Fruit fly (Drosophila melanogaster) whole organism, embryonic: ENCODE results near the gene CG42237.
A peak's percentile ranks its signal among the peaks of the same experiment; 100 is the strongest.

Experiments
- C15 ChIP-seq: fragments of 200-800 bp; sonication (Bioruptor generic); IDR thresholded peaks from 3 replicates; pipeline ENCODE4 v1.3.6; 2022; ENCODE audit warnings: missing biosample characterization, missing genetic modification characterization
- CG10321 ChIP-seq: fragments of 200-800 bp; sonication (Bioruptor generic); IDR thresholded peaks from 2 replicates; pipeline ENCODE4 v1.3.6; 2022; ENCODE audit warnings: missing biosample characterization, missing genetic modification characterization
- CG12391 ChIP-seq: fragments of 200-800 bp; sonication (Bioruptor generic); optimal IDR thresholded peaks from 3 replicates; lab custom pipeline; 2018; ENCODE audit warnings: missing biosample characterization, mild to moderate bottlenecking, missing genetic modification characterization, moderate library complexity
- CG13123 ChIP-seq: fragments of 200-800 bp; sonication (Bioruptor generic); optimal IDR thresholded peaks from 2 replicates; lab custom pipeline; 2016; ENCODE audit warnings: missing biosample characterization, missing genetic modification characterization
- CG13894 ChIP-seq: fragments of 200-800 bp; sonication (Bioruptor generic); optimal IDR thresholded peaks from 3 replicates; lab custom pipeline; 2018; ENCODE audit warnings: missing biosample characterization, mild to moderate bottlenecking, missing genetic modification characterization, moderate library complexity
- CG14014 ChIP-seq: fragments of 200-800 bp; sonication (Bioruptor generic); IDR thresholded peaks from 2 replicates; pipeline ENCODE4 v1.3.6; 2022; ENCODE audit warnings: missing biosample characterization, missing genetic modification characterization
- CG14667 ChIP-seq: fragments of 200-800 bp; sonication (Bioruptor generic); IDR thresholded peaks from 2 replicates; pipeline ENCODE4 v1.3.6; 2022; ENCODE audit warnings: missing biosample characterization, missing genetic modification characterization
- CG15479 ChIP-seq: fragments of 200-800 bp; sonication (Bioruptor generic); optimal IDR thresholded peaks from 3 replicates; lab custom pipeline; 2019; ENCODE audit warnings: missing biosample characterization, mild to moderate bottlenecking, missing genetic modification characterization, moderate library complexity
- CG16863 ChIP-seq: fragments of 200-800 bp; sonication (Bioruptor generic); optimal IDR thresholded peaks from 3 replicates; lab custom pipeline; 2016; ENCODE audit warnings: missing biosample characterization, missing genetic modification characterization
- CG17328 ChIP-seq: fragments of 200-800 bp; sonication (Bioruptor generic); IDR thresholded peaks from 2 replicates; pipeline ENCODE4 v1.3.6; 2022; ENCODE audit warnings: missing biosample characterization, missing genetic modification characterization
- CG18262 ChIP-seq: fragments of 200-800 bp; optimal IDR thresholded peaks from 3 replicates; lab custom pipeline; 2019; ENCODE audit warnings: missing biosample characterization, mild to moderate bottlenecking, missing genetic modification characterization, moderate library complexity
- CG2889 ChIP-seq: fragments of 200-800 bp; sonication (Bioruptor generic); IDR thresholded peaks from 3 replicates; pipeline ENCODE4 v1.3.6; 2022; ENCODE audit warnings: missing biosample characterization, missing genetic modification characterization
- CG3065 ChIP-seq: fragments of 200-800 bp; sonication (Bioruptor generic); optimal IDR thresholded peaks from 2 replicates; lab custom pipeline; 2016; ENCODE audit warnings: missing biosample characterization, missing genetic modification characterization
- CG32767 ChIP-seq: fragments of 200-800 bp; sonication (Bioruptor generic); IDR thresholded peaks from 2 replicates; pipeline ENCODE4 v1.3.6; 2022; ENCODE audit warnings: missing biosample characterization, missing genetic modification characterization
- CG6791 ChIP-seq: fragments of 200-800 bp; sonication (Bioruptor generic); IDR thresholded peaks from 3 replicates; pipeline ENCODE4 v1.3.6; 2022; ENCODE audit warnings: missing biosample characterization, missing genetic modification characterization; ENCODE audit not compliant: partially characterized antibody
- CG7786 ChIP-seq: fragments of 200-800 bp; sonication (Bioruptor generic); optimal IDR thresholded peaks from 2 replicates; lab custom pipeline; 2016; ENCODE audit warnings: missing biosample characterization, missing genetic modification characterization
- CG7987 ChIP-seq: fragments of 200-800 bp; sonication (Bioruptor generic); optimal IDR thresholded peaks from 2 replicates; lab custom pipeline; 2018; ENCODE audit warnings: missing biosample characterization, mild to moderate bottlenecking, missing genetic modification characterization, moderate library complexity
- CG8089 ChIP-seq: fragments of 200-800 bp; sonication (Bioruptor generic); optimal IDR thresholded peaks from 3 replicates; lab custom pipeline; 2016; ENCODE audit warnings: missing biosample characterization, missing genetic modification characterization
- CG8290 ChIP-seq, 3 experiments: fragments of 200-800 bp; sonication (Bioruptor generic); optimal IDR thresholded peaks; 2 replicates each; lab custom pipeline; 2016 to 2019; ENCODE audit warnings: missing biosample characterization in 3 of 3, missing genetic modification characterization in 3 of 3, mild to moderate bottlenecking in 2 of 3, moderate library complexity in 1 of 3
- CG9876 ChIP-seq: fragments of 200-800 bp; sonication (Bioruptor generic); optimal IDR thresholded peaks from 2 replicates; lab custom pipeline; 2016; ENCODE audit warnings: missing biosample characterization, missing genetic modification characterization
- Doc2 ChIP-seq: fragments of 200-800 bp; sonication (Bioruptor generic); IDR thresholded peaks from 2 replicates; pipeline ENCODE4 v1.3.6; 2022; ENCODE audit warnings: missing biosample characterization, missing genetic modification characterization
- Dref ChIP-seq: fragments of 200-800 bp; sonication (Bioruptor generic); IDR thresholded peaks from 2 replicates; pipeline ENCODE4 v1.3.6; 2022; ENCODE audit warnings: missing biosample characterization, missing genetic modification characterization
- Elba2 ChIP-seq: fragments of 200-800 bp; sonication (Bioruptor generic); optimal IDR thresholded peaks from 3 replicates; lab custom pipeline; 2016; ENCODE audit warnings: missing biosample characterization, missing genetic modification characterization
- Gsc ChIP-seq: fragments of 200-800 bp; sonication (Bioruptor generic); IDR thresholded peaks from 2 replicates; pipeline ENCODE4 v1.3.6; 2022; ENCODE audit warnings: missing biosample characterization, missing genetic modification characterization
- HHEX ChIP-seq: fragments of 200-800 bp; sonication (Bioruptor generic); optimal IDR thresholded peaks from 3 replicates; lab custom pipeline; 2017; ENCODE audit warnings: missing biosample characterization, mild to moderate bottlenecking, missing genetic modification characterization, missing genetic modification reagents
- HmgZ ChIP-seq: fragments of 200-800 bp; sonication (Bioruptor generic); optimal IDR thresholded peaks from 2 replicates; lab custom pipeline; 2018; ENCODE audit warnings: missing biosample characterization, mild to moderate bottlenecking, missing genetic modification characterization
- Neu2 ChIP-seq: fragments of 200-800 bp; sonication (Bioruptor generic); optimal IDR thresholded peaks from 3 replicates; lab custom pipeline; 2016; ENCODE audit warnings: missing biosample characterization, missing genetic modification characterization, borderline replicate concordance
- Nf-YB ChIP-seq: fragments of 200-800 bp; sonication (Bioruptor generic); optimal IDR thresholded peaks from 3 replicates; lab custom pipeline; 2019; ENCODE audit warnings: missing biosample characterization, mild to moderate bottlenecking, missing genetic modification characterization, moderate library complexity
- Ptx1 ChIP-seq: fragments of 200-800 bp; sonication (Bioruptor generic); IDR thresholded peaks from 2 replicates; pipeline ENCODE4 v1.3.6; 2022; ENCODE audit warnings: missing biosample characterization, missing genetic modification characterization
- Sry-δ ChIP-seq: fragments of 200-800 bp; sonication (Bioruptor generic); optimal IDR thresholded peaks from 2 replicates; lab custom pipeline; 2016; ENCODE audit warnings: missing biosample characterization, missing genetic modification characterization
- TFAM ChIP-seq: fragments of 200-800 bp; sonication (Bioruptor generic); optimal IDR thresholded peaks from 2 replicates; lab custom pipeline; 2017; ENCODE audit warnings: missing biosample characterization, missing genetic modification characterization, inconsistent platforms
- Tbp ChIP-seq: fragments of >200 bp; optimal IDR thresholded peaks from 2 replicates; lab custom pipeline; 2018; ENCODE audit warnings: missing biosample characterization, missing genetic modification characterization
- ab ChIP-seq: fragments of 200-800 bp; sonication (Bioruptor generic); optimal IDR thresholded peaks from 2 replicates; lab custom pipeline; 2016; ENCODE audit warnings: missing biosample characterization, missing genetic modification characterization
- bowl ChIP-seq: fragments of 200-800 bp; sonication (Bioruptor generic); IDR thresholded peaks from 2 replicates; pipeline ENCODE4 v1.3.6; 2022; ENCODE audit warnings: missing biosample characterization, missing genetic modification characterization
- ci ChIP-seq: fragments of 200-800 bp; sonication (Bioruptor generic); IDR thresholded peaks from 3 replicates; pipeline ENCODE4 v1.3.6; 2022; ENCODE audit warnings: missing biosample characterization, missing genetic modification characterization
- croc ChIP-seq: fragments of 200-800 bp; sonication (Bioruptor generic); conservative IDR thresholded peaks from 3 replicates; pipeline ENCODE4 v1.3.6; 2022; ENCODE audit warnings: missing biosample characterization, missing genetic modification characterization
- disco-r ChIP-seq: fragments of 200-800 bp; sonication (Bioruptor generic); optimal IDR thresholded peaks from 2 replicates; lab custom pipeline; 2016; ENCODE audit warnings: missing biosample characterization, missing genetic modification characterization
- dpn ChIP-seq, 2 experiments: fragments of 200-800 bp; sonication (Bioruptor generic); optimal IDR thresholded peaks; 3 replicates each; lab custom pipeline; 2016; ENCODE audit warnings: missing biosample characterization in 2 of 2, missing genetic modification characterization in 2 of 2
- gce ChIP-seq: fragments of 200-800 bp; sonication (Bioruptor generic); IDR thresholded peaks from 3 replicates; pipeline ENCODE4 v1.3.6; 2022; ENCODE audit warnings: missing biosample characterization, missing genetic modification characterization
- grau ChIP-seq: fragments of 200-800 bp; optimal IDR thresholded peaks from 3 replicates; lab custom pipeline; 2019; ENCODE audit warnings: missing biosample characterization, mild to moderate bottlenecking, missing genetic modification characterization, moderate library complexity
- grn ChIP-seq: fragments of 200-800 bp; sonication (Bioruptor generic); optimal IDR thresholded peaks from 3 replicates; lab custom pipeline; 2017; ENCODE audit warnings: missing biosample characterization, missing genetic modification characterization
- ham ChIP-seq: fragments of 200-800 bp; sonication (Bioruptor generic); IDR thresholded peaks from 2 replicates; pipeline ENCODE4 v1.3.6; 2022; ENCODE audit warnings: missing biosample characterization, missing genetic modification characterization
- hbn ChIP-seq: fragments of 200-800 bp; sonication (Bioruptor generic); IDR thresholded peaks from 2 replicates; pipeline ENCODE4 v1.3.6; 2022; ENCODE audit warnings: missing biosample characterization, missing genetic modification characterization; ENCODE audit not compliant: partially characterized antibody
- her ChIP-seq: fragments of 200-800 bp; sonication (Bioruptor generic); optimal IDR thresholded peaks from 2 replicates; lab custom pipeline; 2016; ENCODE audit warnings: missing biosample characterization, missing genetic modification characterization
- kni ChIP-seq: fragments of 200-800 bp; sonication (Bioruptor generic); optimal IDR thresholded peaks from 3 replicates; lab custom pipeline; 2017; ENCODE audit warnings: mild to moderate bottlenecking, missing biosample characterization, missing genetic modification reagents, missing genetic modification characterization
- pan ChIP-seq, 4 experiments: fragments of >200 bp in 3 of 4; fragments of 200-800 bp in 1 of 4; sonication (Bioruptor generic) in 1 of 4; optimal IDR thresholded peaks in 3 of 4; IDR thresholded peaks in 1 of 4; 2 replicates each; pipeline versions ENCODE4 v1.3.6 to Lab custom; 2017 to 2022; ENCODE audit warnings: missing biosample characterization in 2 of 4, missing genetic modification characterization in 2 of 4, mixed read lengths in 1 of 4
- phol ChIP-seq: fragments of 200-800 bp; sonication (Bioruptor generic); optimal IDR thresholded peaks from 3 replicates; lab custom pipeline; 2018; ENCODE audit warnings: missing biosample characterization, mild to moderate bottlenecking, missing genetic modification characterization, moderate library complexity
- schlank ChIP-seq: fragments of 200-800 bp; sonication (Bioruptor generic); optimal IDR thresholded peaks from 2 replicates; lab custom pipeline; 2018; ENCODE audit warnings: missing biosample characterization, mild to moderate bottlenecking, missing genetic modification characterization
- sima ChIP-seq: fragments of 200-800 bp; sonication (Bioruptor generic); optimal IDR thresholded peaks from 2 replicates; lab custom pipeline; 2016; ENCODE audit warnings: missing biosample characterization, missing genetic modification characterization
- so ChIP-seq: fragments of 200-800 bp; sonication (Bioruptor generic); IDR thresholded peaks from 3 replicates; pipeline ENCODE4 v1.3.6; 2022; ENCODE audit warnings: missing biosample characterization, missing genetic modification characterization

Gene CG42237

DNA sequence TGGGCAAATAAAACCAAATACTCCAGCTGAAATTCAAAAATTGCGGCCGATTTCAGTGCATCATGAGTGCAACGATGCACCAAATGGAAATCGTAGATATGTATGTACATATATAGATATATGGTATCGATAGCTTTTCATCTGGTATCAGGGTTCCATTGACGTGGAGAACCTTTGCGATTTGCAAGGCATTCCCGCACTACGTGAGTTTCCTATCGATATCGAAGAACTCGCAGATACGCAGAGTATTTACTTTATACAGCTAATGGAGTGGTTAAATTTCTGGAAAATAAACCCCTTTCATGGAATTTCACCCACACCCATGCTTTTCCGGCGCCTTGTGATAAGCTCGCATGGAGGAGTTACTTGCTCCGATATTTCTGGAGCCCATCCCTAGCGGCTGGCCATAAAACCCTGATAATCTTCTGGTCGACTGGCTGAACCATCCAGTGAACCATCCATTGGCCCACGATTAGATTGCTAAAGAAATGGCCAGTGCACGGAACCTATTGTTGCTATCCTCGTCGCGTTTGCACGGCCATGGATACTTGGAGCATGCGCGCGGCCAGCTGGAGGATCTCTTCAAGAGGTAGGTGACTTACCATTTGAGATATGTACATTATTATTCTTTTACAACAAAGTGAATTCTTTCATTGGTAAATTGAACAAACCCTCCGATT lies 20.7 kb upstream of the CG42237 start, which contains the start of gene CG2200 (continued):
- TF ChIP-seq CG7987 (GFP tag; lab: Kevin White, UChicago) (no peak), C15 (GFP tag; lab: Robert Waterston, UW) (no peak), Doc2 (GFP tag; lab: Robert Waterston, UW) (no peak), CG14667 (GFP tag; lab: Robert Waterston, UW) (no peak), CG3065 (GFP tag; lab: Kevin White, UChicago) (no peak), sima (GFP tag; lab: Kevin White, UChicago) (no peak), CG7786 (GFP tag; lab: Kevin White, UChicago) (peak; percentile 19), her (GFP tag; lab: Kevin White, UChicago) (peak; percentile 0), CG14014 (GFP tag; lab: Robert Waterston, UW) (peak; percentile 14; the same call in 1 of the 2 replicates), CG12391 (tag; lab: Kevin White, UChicago) (peak; percentile 42), CG6791 (GFP tag; lab: Robert Waterston, UW) (peak; percentile 86), croc (GFP tag; lab: Robert Waterston, UW) (no peak), CG2889 (no peak), ab (GFP tag; lab: Kevin White, UChicago) (no peak), so (GFP tag; lab: Robert Waterston, UW) (no peak), pan (optimal IDR thresholded peaks at IDR 0.05; lab: Kevin White, UChicago) (no peak), pan (GFP tag; optimal IDR thresholded peaks at IDR 0.05 in 1 of 2, IDR thresholded peaks at IDR 0.05 in 1 of 2) (peak in 1 of 2 experiments; percentile 51), hbn (GFP tag; lab: Robert Waterston, UW) (peak; percentile 77), ci (peak; percentile 77), CG8089 (GFP tag; lab: Kevin White, UChicago) (no peak), CG13894 (tag; lab: Kevin White, UChicago) (peak; percentile 41), CG32767 (GFP tag; lab: Robert Waterston, UW) (no peak), CG10321 (GFP tag; lab: Robert Waterston, UW) (no peak), TFAM (GFP tag; lab: Kevin White, UChicago) (no peak), CG13123 (GFP tag; lab: Kevin White, UChicago) (no peak), Elba2 (no peak), Ptx1 (GFP tag; lab: Robert Waterston, UW) (no peak; the same call in 1 of the 2 replicates), bowl (no peak), Gsc (no peak), grn (GFP tag; lab: Kevin White, UChicago) (peak; percentile 16), disco-r (GFP tag; lab: Kevin White, UChicago) (no peak), kni (GFP tag; lab: Kevin White, UChicago) (no peak), Tbp (no peak), ham (GFP tag; lab: Robert Waterston, UW) (no peak), schlank (peak; percentile 31), CG16863 (peak; percentile 5), Neu2 (GFP tag; lab: Kevin White, UChicago) (no peak), dpn (GFP tag; optimal IDR thresholded peaks at IDR 0.05; lab: Kevin White, UChicago) (peak; percentile 10 to 53), Nf-YB (GFP tag; lab: Kevin White, UChicago) (no peak), gce (GFP tag; lab: Robert Waterston, UW) (no peak), Dref (GFP tag; lab: Robert Waterston, UW) (peak; percentile 68), phol (peak; percentile 36), HmgZ (tag; lab: Kevin White, UChicago) (peak; percentile 54), CG8290 (GFP tag; optimal IDR thresholded peaks at IDR 0.05; lab: Kevin White, UChicago) (no peak), CG8290 (tag; optimal IDR thresholded peaks at IDR 0.05; lab: Kevin White, UChicago) (peak in 1 of 2 experiments; percentile 67), CG15479 (no peak), CG18262 (tag; lab: Kevin White, UChicago) (peak; percentile 29), grau (peak; percentile 44), HHEX (no peak), CG17328 (peak; percentile 41; the same call in 1 of the 2 replicates), CG9876 (GFP tag; lab: Kevin White, UChicago) (no peak), Sry-δ (GFP tag; lab: Kevin White, UChicago) (peak; percentile 88)
